Fruit fly (Drosophila melanogaster) whole organism, prepupa: ENCODE measurements around the gene CG2975.

Source experiments
- Blimp-1 ChIP-seq: fragments of 200-800 bp; sonication (Bioruptor generic); optimal IDR thresholded peaks from 3 replicates; lab custom pipeline; 2017; ENCODE audit warnings: missing biosample characterization, missing genetic modification characterization, mild to moderate bottlenecking, moderate library complexity, missing genetic modification reagents
- CG10669 ChIP-seq: fragments of 200-800 bp; sonication (Bioruptor generic); optimal IDR thresholded peaks from 3 replicates; lab custom pipeline; 2018; ENCODE audit warnings: missing biosample characterization, mild to moderate bottlenecking, missing genetic modification characterization, moderate library complexity
- CG11294 ChIP-seq: fragments of 200-800 bp; sonication (Bioruptor generic); IDR thresholded peaks from 2 replicates; pipeline ENCODE4 v1.3.6; 2022; ENCODE audit warnings: missing biosample characterization, missing genetic modification characterization
- CG11762 ChIP-seq: fragments of 200-800 bp; sonication (Bioruptor generic); optimal IDR thresholded peaks from 3 replicates; lab custom pipeline; 2016; ENCODE audit warnings: missing biosample characterization, missing genetic modification characterization; ENCODE audit not compliant: insufficient read depth
- CG15336 ChIP-seq: fragments of 200-800 bp; sonication (Bioruptor generic); IDR thresholded peaks from 2 replicates; pipeline ENCODE4 v1.3.6; 2022; ENCODE audit warnings: missing biosample characterization, missing genetic modification characterization
- CG1621 ChIP-seq: fragments of 200-800 bp; sonication (Bioruptor generic); optimal IDR thresholded peaks from 3 replicates; lab custom pipeline; 2018; ENCODE audit warnings: missing biosample characterization, mild to moderate bottlenecking, missing genetic modification characterization
- CG3032 ChIP-seq: fragments of 200-800 bp; optimal IDR thresholded peaks from 2 replicates; lab custom pipeline; 2019; ENCODE audit warnings: missing biosample characterization, mild to moderate bottlenecking, missing genetic modification characterization, moderate library complexity
- CG31627 ChIP-seq: fragments of 200-800 bp; sonication (Bioruptor generic); optimal IDR thresholded peaks from 3 replicates; lab custom pipeline; 2016; ENCODE audit warnings: missing biosample characterization, missing genetic modification characterization
- CG32006 ChIP-seq: fragments of 200-800 bp; sonication (Bioruptor generic); optimal IDR thresholded peaks from 3 replicates; lab custom pipeline; 2017; ENCODE audit warnings: missing biosample characterization, mild to moderate bottlenecking, missing genetic modification characterization
- CG34406 ChIP-seq: fragments of 200-800 bp; sonication (Bioruptor generic); optimal IDR thresholded peaks from 3 replicates; lab custom pipeline; 2016; ENCODE audit warnings: missing biosample characterization, missing genetic modification characterization
- CG3919 ChIP-seq: fragments of 200-800 bp; sonication (Bioruptor generic); optimal IDR thresholded peaks from 3 replicates; lab custom pipeline; 2016; ENCODE audit warnings: missing biosample characterization, missing genetic modification characterization
- CG4318 ChIP-seq: fragments of 200-800 bp; sonication (Bioruptor generic); optimal IDR thresholded peaks from 3 replicates; lab custom pipeline; 2017; ENCODE audit warnings: missing biosample characterization, mild to moderate bottlenecking, missing genetic modification characterization
- CG6163 ChIP-seq: fragments of 200-800 bp; sonication (Bioruptor generic); IDR thresholded peaks from 3 replicates; pipeline ENCODE4 v1.3.6; 2022; ENCODE audit warnings: missing biosample characterization, missing genetic modification characterization
- CG6276 ChIP-seq: fragments of 200-800 bp; sonication (Bioruptor generic); optimal IDR thresholded peaks from 2 replicates; lab custom pipeline; 2017; ENCODE audit warnings: missing biosample characterization, mild to moderate bottlenecking, missing genetic modification characterization
- CG6792 ChIP-seq: fragments of 200-800 bp; sonication (Bioruptor generic); optimal IDR thresholded peaks from 3 replicates; lab custom pipeline; 2016; ENCODE audit warnings: missing biosample characterization, missing genetic modification characterization
- CG6808 ChIP-seq: fragments of 200-800 bp; sonication (Bioruptor generic); optimal IDR thresholded peaks from 3 replicates; lab custom pipeline; 2017; ENCODE audit warnings: missing biosample characterization, missing genetic modification characterization, mild to moderate bottlenecking, moderate library complexity, missing genetic modification reagents
- CG6854 ChIP-seq: fragments of 200-800 bp; sonication (Bioruptor generic); optimal IDR thresholded peaks from 2 replicates; lab custom pipeline; 2017; ENCODE audit warnings: missing biosample characterization, mild to moderate bottlenecking, missing genetic modification characterization
- CG7368 ChIP-seq: fragments of 200-800 bp; sonication (Bioruptor generic); optimal IDR thresholded peaks from 3 replicates; lab custom pipeline; 2016; ENCODE audit warnings: missing biosample characterization, missing genetic modification characterization
- CG8632 ChIP-seq: fragments of 200-800 bp; sonication (Bioruptor generic); optimal IDR thresholded peaks from 3 replicates; lab custom pipeline; 2016; ENCODE audit warnings: missing biosample characterization, missing genetic modification characterization
- Ets21C ChIP-seq: fragments of 200-800 bp; sonication (Bioruptor generic); optimal IDR thresholded peaks from 3 replicates; lab custom pipeline; 2016; ENCODE audit warnings: missing biosample characterization, missing genetic modification characterization
- Ets96B ChIP-seq: fragments of 200-800 bp; optimal IDR thresholded peaks from 2 replicates; lab custom pipeline; 2019; ENCODE audit warnings: missing biosample characterization, mild to moderate bottlenecking, missing genetic modification characterization, moderate library complexity
- Gug ChIP-seq: fragments of 200-800 bp; sonication (Bioruptor generic); IDR thresholded peaks from 2 replicates; pipeline ENCODE4 v1.3.6; 2022; ENCODE audit warnings: missing biosample characterization, missing genetic modification characterization
- Hr38 ChIP-seq: sonication (Bioruptor generic); optimal IDR thresholded peaks from 2 replicates; lab custom pipeline; 2016; ENCODE audit warnings: missing biosample characterization, missing genetic modification characterization
- Met ChIP-seq: fragments of 200-800 bp; sonication (Bioruptor generic); optimal IDR thresholded peaks from 3 replicates; lab custom pipeline; 2016; ENCODE audit warnings: missing biosample characterization, missing genetic modification characterization
- OdsH ChIP-seq: fragments of 200-800 bp; sonication (Bioruptor generic); optimal IDR thresholded peaks from 3 replicates; lab custom pipeline; 2016; ENCODE audit warnings: missing biosample characterization, missing genetic modification characterization
- Smox ChIP-seq: fragments of 200-800 bp; sonication (Bioruptor generic); optimal IDR thresholded peaks from 3 replicates; lab custom pipeline; 2016; ENCODE audit warnings: missing biosample characterization, missing genetic modification characterization
- Sox15 ChIP-seq: fragments of 200-800 bp; sonication (Bioruptor generic); optimal IDR thresholded peaks from 3 replicates; lab custom pipeline; 2016; ENCODE audit warnings: missing biosample characterization, missing genetic modification characterization
- achi ChIP-seq: fragments of 200-800 bp; sonication (Bioruptor generic); optimal IDR thresholded peaks from 3 replicates; lab custom pipeline; 2016; ENCODE audit warnings: missing biosample characterization, missing genetic modification characterization
- acj6 ChIP-seq: fragments of 200-800 bp; sonication (Bioruptor generic); optimal IDR thresholded peaks from 3 replicates; lab custom pipeline; 2016; ENCODE audit warnings: missing biosample characterization, missing genetic modification characterization
- cyc ChIP-seq: fragments of 200-800 bp; sonication (Bioruptor generic); optimal IDR thresholded peaks from 3 replicates; lab custom pipeline; 2016; ENCODE audit warnings: missing biosample characterization, missing genetic modification characterization
- dac ChIP-seq: fragments of 200-800 bp; sonication (Bioruptor generic); optimal IDR thresholded peaks from 2 replicates; lab custom pipeline; 2017; ENCODE audit warnings: missing biosample characterization, mild to moderate bottlenecking, missing genetic modification characterization
- fd85E ChIP-seq: fragments of 200-800 bp; sonication (Bioruptor generic); optimal IDR thresholded peaks from 3 replicates; lab custom pipeline; 2016; ENCODE audit warnings: missing biosample characterization, missing genetic modification characterization
- fkh ChIP-seq: fragments of 200-800 bp; sonication (Bioruptor generic); optimal IDR thresholded peaks from 3 replicates; lab custom pipeline; 2017; ENCODE audit warnings: missing biosample characterization, mild to moderate bottlenecking, missing genetic modification characterization, moderate library complexity
- lz ChIP-seq: fragments of 200-800 bp; sonication (Bioruptor generic); optimal IDR thresholded peaks from 3 replicates; lab custom pipeline; 2016; ENCODE audit warnings: missing biosample characterization, missing genetic modification characterization
- net ChIP-seq: fragments of 200-800 bp; sonication (Bioruptor generic); optimal IDR thresholded peaks from 3 replicates; lab custom pipeline; 2016; ENCODE audit warnings: missing biosample characterization, missing genetic modification characterization
- pdm3 ChIP-seq: fragments of 200-800 bp; sonication (Bioruptor generic); optimal IDR thresholded peaks from 3 replicates; lab custom pipeline; 2016; ENCODE audit warnings: missing biosample characterization, missing genetic modification characterization
- salr ChIP-seq, 2 experiments: fragments of 200-800 bp; sonication (Bioruptor generic); optimal IDR thresholded peaks; 3 replicates each; lab custom pipeline; 2016 to 2018; ENCODE audit warnings: missing biosample characterization in 2 of 2, missing genetic modification characterization in 2 of 2, mild to moderate bottlenecking in 1 of 2
- ss ChIP-seq, 2 experiments: fragments of 200-800 bp; sonication (Bioruptor generic); optimal IDR thresholded peaks; 2 replicates in 1 of 2; 3 replicates in 1 of 2; lab custom pipeline; 2017 to 2018; ENCODE audit warnings: mild to moderate bottlenecking in 2 of 2, missing biosample characterization in 2 of 2, missing genetic modification characterization in 2 of 2, moderate library complexity in 1 of 2
- topi ChIP-seq: fragments of 200-800 bp; sonication (Bioruptor generic); optimal IDR thresholded peaks from 3 replicates; lab custom pipeline; 2016; ENCODE audit warnings: missing biosample characterization, missing genetic modification characterization
- vri ChIP-seq: fragments of 200-800 bp; sonication (Bioruptor generic); optimal IDR thresholded peaks from 3 replicates; lab custom pipeline; 2016; ENCODE audit warnings: missing biosample characterization, mild to moderate bottlenecking, missing genetic modification characterization

CG2975 gene

dm6 chr2L:2857862-2858734, 18.2 kb downstream of the CG2975 start (continued):
- TF ChIP-seq CG10669 (GFP tag; lab: Kevin White, UChicago) (peak; percentile 54), CG15336 (GFP tag; lab: Robert Waterston, UW) (peak; percentile 89), vri (GFP tag; lab: Kevin White, UChicago) (peak; percentile 47), Ets96B (tag; lab: Kevin White, UChicago) (peak; percentile 6), CG11762 (peak; percentile 36), ss (GFP tag; optimal IDR thresholded peaks at IDR 0.05; lab: Kevin White, UChicago) (peak; percentile 23 to 47), Blimp-1 (GFP tag; lab: Kevin White, UChicago) (peak; percentile 61), Gug (peak; percentile 70), CG6276 (GFP tag; lab: Kevin White, UChicago) (peak; percentile 87)

- peak; percentile 4 for TF ChIP-seq CG1621 (tag; lab: Kevin White, UChicago)
- no peak for TF ChIP-seq salr (GFP tag; optimal IDR thresholded peaks at IDR 0.05; lab: Kevin White, UChicago)
- peak; percentile 89 for TF ChIP-seq fkh (GFP tag; lab: Kevin White, UChicago)
- no peak for TF ChIP-seq CG34406 (GFP tag; lab: Kevin White, UChicago)
- TF ChIP-seq Sox15 (GFP tag; lab: Kevin White, UChicago), result no peak
- TF ChIP-seq CG31627 (GFP tag; lab: Kevin White, UChicago), result no peak
- peak in 1 of 2 experiments; percentile 78 for TF ChIP-seq ss (GFP tag; optimal IDR thresholded peaks at IDR 0.05; lab: Kevin White, UChicago)
- TF ChIP-seq, all 60 proteins: peak for 3
These were observed 21.4 kb downstream of the CG2975 start for dm6 chr2L:2861140-2861884.

- TF ChIP-seq ss (GFP tag; optimal IDR thresholded peaks at IDR 0.05; lab: Kevin White, UChicago) (peak in 1 of 2 experiments; percentile 41), CG11762 (no peak), CG6854 (GFP tag; lab: Kevin White, UChicago) (no peak), CG3032 (tag; lab: Kevin White, UChicago) (peak; percentile 27), CG10669 (GFP tag; lab: Kevin White, UChicago) (no peak), CG8632 (GFP tag; lab: Kevin White, UChicago) (no peak), Blimp-1 (GFP tag; lab: Kevin White, UChicago) (no peak), Smox (GFP tag; lab: Kevin White, UChicago) (no peak), CG15336 (GFP tag; lab: Robert Waterston, UW) (peak; percentile 63), CG32006 (GFP tag; lab: Kevin White, UChicago) (peak; percentile 61), CG6163 (peak; percentile 44; the same call in 1 of the 3 replicates), Hr38 (no peak), fd85E (GFP tag; lab: Kevin White, UChicago) (no peak), salr (GFP tag; optimal IDR thresholded peaks at IDR 0.05; lab: Kevin White, UChicago) (peak in 1 of 2 experiments; percentile 58), topi (GFP tag; lab: Kevin White, UChicago) (peak; percentile 10), dac (GFP tag; lab: Kevin White, UChicago) (peak; percentile 18), acj6 (GFP tag; lab: Kevin White, UChicago) (no peak), net (GFP tag; lab: Kevin White, UChicago) (peak; percentile 43), vri (GFP tag; lab: Kevin White, UChicago) (peak; percentile 88), CG7368 (GFP tag; lab: Kevin White, UChicago) (no peak), lz (GFP tag; lab: Kevin White, UChicago) (no peak), CG6808 (GFP tag; lab: Kevin White, UChicago) (peak; percentile 43), CG3919 (GFP tag; lab: Kevin White, UChicago) (peak; percentile 24), CG11294 (GFP tag; lab: Robert Waterston, UW) (no peak; the same call in none of the 2 replicates), Met (no peak), Gug (no peak), CG4318 (GFP tag; lab: Kevin White, UChicago) (no peak), OdsH (no peak), cyc (GFP tag; lab: Kevin White, UChicago) (no peak), CG34406 (GFP tag; lab: Kevin White, UChicago) (peak; percentile 7), achi (GFP tag; lab: Kevin White, UChicago) (peak; percentile 8), fkh (GFP tag; lab: Kevin White, UChicago) (peak; percentile 11), CG31627 (GFP tag; lab: Kevin White, UChicago) (no peak), Ets21C (GFP tag; lab: Kevin White, UChicago) (no peak), pdm3 (GFP tag; lab: Kevin White, UChicago) (no peak), CG6792 (no peak)
These were observed 22.1 kb downstream of the CG2975 start for dm6 chr2L:2861885-2862620.
